Worm (Caenorhabditis elegans): ENCODE results near the gene sup-18.

DNA sequence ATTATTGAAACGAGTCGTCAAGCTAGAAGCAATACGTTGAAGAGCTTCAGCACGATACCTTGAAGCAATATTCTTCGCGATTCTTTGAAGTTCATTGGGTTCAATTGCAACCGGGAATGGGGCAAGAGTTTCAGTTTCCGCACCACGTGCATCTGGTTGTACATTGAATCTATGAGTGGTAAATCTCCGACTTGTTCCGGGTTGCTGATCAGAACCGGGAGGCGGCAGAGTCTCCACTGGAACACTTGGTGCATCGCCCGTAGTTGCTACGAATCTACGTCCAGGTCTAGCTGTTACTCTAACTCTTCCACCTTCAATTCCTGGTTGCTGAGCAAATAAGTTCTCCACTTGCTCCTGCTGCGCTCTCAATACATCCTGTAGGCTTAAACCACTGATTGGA lies 10.3 kb upstream of the sup-18 start:
- TF ChIP-seq jun-1 (tag; optimal IDR thresholded peaks at IDR 0.05) (no peak), ceh-82 (tag; optimal IDR thresholded peaks at IDR 0.05) (no peak), ceh-28 (tag; optimal IDR thresholded peaks at IDR 0.05) (no peak), ceh-16 (tag; optimal IDR thresholded peaks at IDR 0.05) (no peak), elt-1 (tag; optimal IDR thresholded peaks at IDR 0.05) (no peak), pqm-1 (tag; optimal IDR thresholded peaks at IDR 0.05) (no peak), zag-1 (tag; optimal IDR thresholded peaks at IDR 0.05) (no peak), ama-1 (optimal IDR thresholded peaks at IDR 0.05) (no peak), ztf-4 (tag; optimal IDR thresholded peaks at IDR 0.05) (no peak), nhr-77 (tag; optimal IDR thresholded peaks at IDR 0.05) (no peak), nhr-11 (tag; optimal IDR thresholded peaks at IDR 0.05) (no peak)
